Worm (Caenorhabditis elegans) whole organism, midembryonic: ENCODE data around the gene C18D11.6.

ENCODE experiments used
- cog-1 ChIP-seq: sonication (generic microtip); optimal IDR thresholded peaks from 2 replicates; lab custom pipeline; 2016; ENCODE audit warnings: missing genetic modification characterization, missing compliant biosample characterization
- ztf-29 ChIP-seq: fragments of 200-800 bp; sonication (Bioruptor generic); IDR thresholded peaks from 2 replicates; pipeline ENCODE4 v1.3.6; 2022; ENCODE audit warnings: missing genetic modification reagents, missing genetic modification characterization, missing compliant biosample characterization

DNA sequence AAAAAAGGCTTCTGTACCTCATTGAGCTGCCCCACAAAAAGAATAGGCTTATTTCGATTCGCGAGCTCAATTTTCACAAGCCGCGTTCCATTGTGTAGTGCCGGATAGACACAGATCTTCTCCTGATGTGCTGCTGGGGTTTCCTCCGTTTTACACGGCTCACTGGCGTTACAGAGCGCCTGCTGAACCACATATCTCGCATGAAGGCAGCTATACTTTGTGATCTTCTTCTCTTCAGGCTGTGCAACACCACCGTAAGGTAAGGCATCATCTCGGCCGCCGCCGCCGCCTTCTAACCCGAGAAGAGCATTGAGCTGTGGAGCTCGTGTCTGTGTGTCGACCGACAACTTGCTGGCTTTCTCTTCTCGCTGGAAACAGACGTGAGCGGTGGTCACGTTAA lies 43.2 kb downstream of the C18D11.6 start:
- TF ChIP-seq cog-1 (no peak), ztf-29 (GFP tag; lab: Robert Waterston, UW) (no peak)
